Worm (Caenorhabditis elegans) whole organism, L1 larva: Measurements from ENCODE around the gene F48E3.9.

Experiments
- aha-1 ChIP-seq: fragments of 150-350 bp; optimal IDR thresholded peaks from 2 replicates; lab custom pipeline; 2014; ENCODE audit warnings: missing biosample characterization, missing genetic modification characterization
- aly-2 ChIP-seq: fragments of 150-350 bp; optimal IDR thresholded peaks from 2 replicates; lab custom pipeline; 2014; ENCODE audit warnings: missing biosample characterization, missing genetic modification characterization
- ceh-82 ChIP-seq, 3 experiments: fragments of 150-350 bp in 1 of 3; sonication (generic microtip) in 2 of 3; optimal IDR thresholded peaks; 2 replicates each; lab custom pipeline; 2014 to 2017; ENCODE audit warnings: missing biosample characterization in 3 of 3, missing genetic modification characterization in 3 of 3
- ces-1 ChIP-seq: fragments of 150-350 bp; optimal IDR thresholded peaks from 2 replicates; lab custom pipeline; 2014; ENCODE audit warnings: missing biosample characterization, missing genetic modification reagents, missing genetic modification characterization
- fkh-10 ChIP-seq: sonication (generic microtip); optimal IDR thresholded peaks from 2 replicates; lab custom pipeline; 2017; ENCODE audit warnings: missing biosample characterization, missing genetic modification reagents, missing genetic modification characterization
- grh-1 ChIP-seq: fragments of 200-800 bp; sonication (Bioruptor generic); IDR thresholded peaks from 2 replicates; pipeline ENCODE4 v1.3.6; 2022; ENCODE audit warnings: missing genetic modification reagents, missing genetic modification characterization, missing compliant biosample characterization
- hpl-2 ChIP-seq: fragments of 150-350 bp; optimal IDR thresholded peaks from 2 replicates; lab custom pipeline; 2014; ENCODE audit warnings: missing biosample characterization, missing genetic modification reagents, missing genetic modification characterization
- jun-1 ChIP-seq: fragments of 150-350 bp; optimal IDR thresholded peaks from 2 replicates; lab custom pipeline; 2014; ENCODE audit warnings: missing biosample characterization, missing genetic modification reagents, missing genetic modification characterization
- lin-39 ChIP-seq: fragments of 150-350 bp; optimal IDR thresholded peaks from 2 replicates; lab custom pipeline; 2014; ENCODE audit warnings: missing biosample characterization, missing genetic modification reagents, missing genetic modification characterization
- nhr-237 ChIP-seq: fragments of 150-350 bp; optimal IDR thresholded peaks from 2 replicates; lab custom pipeline; 2014; ENCODE audit warnings: missing biosample characterization, missing genetic modification characterization
- nhr-76 ChIP-seq: sonication (generic microtip); optimal IDR thresholded peaks from 2 replicates; lab custom pipeline; 2017; ENCODE audit warnings: missing biosample characterization, missing genetic modification characterization
- pqm-1 ChIP-seq: sonication (generic microtip); optimal IDR thresholded peaks from 3 replicates; lab custom pipeline; 2017; ENCODE audit warnings: missing biosample characterization, missing genetic modification characterization
- tbx-2 ChIP-seq: sonication (generic microtip); optimal IDR thresholded peaks from 2 replicates; lab custom pipeline; 2016; ENCODE audit warnings: missing genetic modification characterization, missing compliant biosample characterization
- unc-62 ChIP-seq: fragments of 150-350 bp; optimal IDR thresholded peaks from 2 replicates; lab custom pipeline; 2014; ENCODE audit warnings: missing biosample characterization, missing genetic modification reagents, missing genetic modification characterization

- TF ChIP-seq hpl-2 (GFP tag; lab: Kevin White, UChicago) (no peak), fkh-10 (no peak), nhr-76 (no peak), aha-1 (tag; lab: Kevin White, UChicago) (no peak), aly-2 (tag; lab: Kevin White, UChicago) (no peak), grh-1 (GFP tag; lab: Robert Waterston, UW) (no peak), nhr-237 (no peak), lin-39 (tag; lab: Kevin White, UChicago) (no peak), jun-1 (tag; lab: Kevin White, UChicago) (no peak), pqm-1 (tag; lab: Kevin White, UChicago) (no peak), tbx-2 (tag; lab: Kevin White, UChicago) (no peak), unc-62 (GFP tag; lab: Kevin White, UChicago) (no peak), ces-1 (GFP tag; lab: Kevin White, UChicago) (no peak), ceh-82 (tag; optimal IDR thresholded peaks at IDR 0.05; lab: Kevin White, UChicago) (no peak)
Measured at ce11 chrX:7512714-7513113, 31.9 kb downstream of the F48E3.9 start.
